Worm (Caenorhabditis elegans) whole organism, young adult: ENCODE results near the gene F54B8.1.
"Not testable (repeated sequence)": the region's sequence is repeated elsewhere in the genome, so short reads cannot be mapped to it uniquely, and the experiment has no call there.

Experiments used
- B0261.1 ChIP-seq: sonication (generic microtip); optimal IDR thresholded peaks from 2 replicates; lab custom pipeline; 2016; ENCODE audit warnings: mild to moderate bottlenecking, missing genetic modification characterization, moderate library complexity, missing compliant biosample characterization
- C06A6.2 ChIP-seq: fragments of 200-800 bp; sonication (Bioruptor generic); conservative IDR thresholded peaks from 2 replicates; pipeline ENCODE4 v1.3.6; 2022; ENCODE audit warnings: missing genetic modification characterization, missing compliant biosample characterization
- C17E4.6 ChIP-seq: fragments of 200-800 bp; sonication (Bioruptor generic); IDR thresholded peaks from 2 replicates; pipeline ENCODE4 v1.3.6; 2022; ENCODE audit warnings: missing genetic modification reagents, missing genetic modification characterization, missing compliant biosample characterization
- F10E7.11 ChIP-seq: sonication (generic microtip); optimal IDR thresholded peaks from 2 replicates; lab custom pipeline; 2017; ENCODE audit warnings: mild to moderate bottlenecking, missing genetic modification characterization, moderate library complexity, missing compliant biosample characterization
- F33H1.4 ChIP-seq: fragments of 200-800 bp; sonication (Bioruptor generic); IDR thresholded peaks from 2 replicates; pipeline ENCODE4 v1.3.6; 2022; ENCODE audit warnings: missing genetic modification reagents, missing genetic modification characterization, missing compliant biosample characterization
- F39B2.1 ChIP-seq: fragments of 200-800 bp; sonication (Bioruptor generic); IDR thresholded peaks from 2 replicates; pipeline ENCODE4 v1.3.6; 2022; ENCODE audit warnings: missing genetic modification reagents, missing genetic modification characterization, missing compliant biosample characterization
- T26A5.8 ChIP-seq: sonication (generic microtip); optimal IDR thresholded peaks from 2 replicates; lab custom pipeline; 2016; ENCODE audit warnings: missing genetic modification characterization, missing compliant biosample characterization
- Y53G8AR.9 ChIP-seq: fragments of 200-800 bp; sonication (Bioruptor generic); conservative IDR thresholded peaks from 2 replicates; pipeline ENCODE4 v1.3.6; 2022; ENCODE audit warnings: missing genetic modification reagents, missing genetic modification characterization, missing compliant biosample characterization
- Y95B8A.8 ChIP-seq: fragments of 200-800 bp; sonication (Bioruptor generic); IDR thresholded peaks from 2 replicates; pipeline ENCODE4 v1.3.6; 2022; ENCODE audit warnings: missing genetic modification reagents, missing genetic modification characterization, missing compliant biosample characterization
- ZK185.1 ChIP-seq: sonication (generic microtip); optimal IDR thresholded peaks from 2 replicates; lab custom pipeline; 2016; ENCODE audit warnings: mild to moderate bottlenecking, missing genetic modification characterization, missing compliant biosample characterization; ENCODE audit not compliant: poor library complexity, severe bottlenecking
- aptf-3 ChIP-seq: fragments of 200-800 bp; sonication (Bioruptor generic); IDR thresholded peaks from 2 replicates; pipeline ENCODE4 v1.3.6; 2022; ENCODE audit warnings: missing genetic modification characterization, missing compliant biosample characterization
- attf-3 ChIP-seq: fragments of 200-800 bp; sonication (Bioruptor generic); conservative IDR thresholded peaks from 2 replicates; pipeline ENCODE4 v1.3.6; 2022; ENCODE audit warnings: missing genetic modification reagents, missing genetic modification characterization, missing compliant biosample characterization
- attf-5 ChIP-seq: fragments of 200-800 bp; sonication (Bioruptor generic); optimal IDR thresholded peaks from 2 replicates; lab custom pipeline; 2018; ENCODE audit warnings: mild to moderate bottlenecking, missing genetic modification characterization, missing compliant biosample characterization
- attf-6 ChIP-seq: fragments of 200-800 bp; sonication (Bioruptor generic); IDR thresholded peaks from 2 replicates; pipeline ENCODE4 v1.3.6; 2022; ENCODE audit warnings: missing genetic modification reagents, missing genetic modification characterization, missing compliant biosample characterization
- ccch-3 ChIP-seq: fragments of 200-800 bp; sonication (Bioruptor generic); optimal IDR thresholded peaks from 2 replicates; lab custom pipeline; 2018; ENCODE audit warnings: mild to moderate bottlenecking, missing genetic modification characterization, missing compliant biosample characterization
- cebp-2 ChIP-seq: fragments of 200-800 bp; sonication (Bioruptor generic); IDR thresholded peaks from 2 replicates; pipeline ENCODE4 v1.3.6; 2022; ENCODE audit warnings: missing genetic modification characterization, missing compliant biosample characterization
- ceh-100 ChIP-seq: fragments of 200-800 bp; sonication (Bioruptor generic); IDR thresholded peaks from 2 replicates; pipeline ENCODE4 v1.3.6; 2022; ENCODE audit warnings: missing genetic modification reagents, missing genetic modification characterization, missing compliant biosample characterization
- ceh-58 ChIP-seq: fragments of 200-800 bp; sonication (Bioruptor generic); IDR thresholded peaks from 2 replicates; pipeline ENCODE4 v1.3.6; 2022; ENCODE audit warnings: missing genetic modification characterization, missing compliant biosample characterization
- die-1 ChIP-seq: sonication (generic microtip); optimal IDR thresholded peaks from 2 replicates; lab custom pipeline; 2016; ENCODE audit warnings: missing genotype, mild to moderate bottlenecking, missing genetic modification characterization, missing compliant biosample characterization
- egrh-3 ChIP-seq: fragments of 200-800 bp; sonication (Bioruptor generic); IDR thresholded peaks from 2 replicates; pipeline ENCODE4 v1.3.6; 2022; ENCODE audit warnings: missing genetic modification reagents, missing genetic modification characterization, missing compliant biosample characterization
- ekl-4 ChIP-seq: fragments of 200-800 bp; sonication (Bioruptor generic); IDR thresholded peaks from 2 replicates; pipeline ENCODE4 v1.3.6; 2022; ENCODE audit warnings: missing genetic modification reagents, missing genetic modification characterization, missing compliant biosample characterization
- hmg-1.2 ChIP-seq: fragments of 200-800 bp; sonication (Bioruptor generic); IDR thresholded peaks from 2 replicates; pipeline ENCODE4 v1.3.6; 2022; ENCODE audit warnings: missing genetic modification reagents, missing genetic modification characterization, missing compliant biosample characterization
- hmg-20 ChIP-seq: fragments of 200-800 bp; sonication (Bioruptor generic); IDR thresholded peaks from 2 replicates; pipeline ENCODE4 v1.3.6; 2022; ENCODE audit warnings: missing genetic modification reagents, missing genetic modification characterization, missing compliant biosample characterization
- hrde-1 ChIP-seq: sonication (generic microtip); optimal IDR thresholded peaks from 2 replicates; lab custom pipeline; 2016; ENCODE audit warnings: missing genetic modification characterization, mild to moderate bottlenecking, missing compliant biosample characterization, moderate library complexity, missing genotype, missing genetic modification reagents, borderline replicate concordance
- let-526 ChIP-seq: fragments of 200-800 bp; sonication (Bioruptor generic); IDR thresholded peaks from 2 replicates; pipeline ENCODE4 v1.3.6; 2022; ENCODE audit warnings: missing genetic modification reagents, missing genetic modification characterization, missing compliant biosample characterization
- lir-1 ChIP-seq: fragments of 200-800 bp; sonication (Bioruptor generic); conservative IDR thresholded peaks from 2 replicates; pipeline ENCODE4 v1.3.6; 2022; ENCODE audit warnings: missing genetic modification reagents, missing genetic modification characterization, missing compliant biosample characterization
- madf-6 ChIP-seq: fragments of 200-800 bp; sonication (Bioruptor generic); IDR thresholded peaks from 2 replicates; pipeline ENCODE4 v1.3.6; 2022; ENCODE audit warnings: missing genetic modification reagents, missing genetic modification characterization, missing compliant biosample characterization
- mel-28 ChIP-seq: sonication (generic microtip); optimal IDR thresholded peaks from 2 replicates; lab custom pipeline; 2016; ENCODE audit warnings: borderline replicate concordance, mild to moderate bottlenecking, missing genetic modification characterization, missing compliant biosample characterization
- mes-4 ChIP-seq: sonication (generic microtip); optimal IDR thresholded peaks from 2 replicates; lab custom pipeline; 2016; ENCODE audit warnings: missing genotype, missing genetic modification characterization, missing compliant biosample characterization
- nhr-120 ChIP-seq: fragments of 200-800 bp; sonication (Bioruptor generic); IDR thresholded peaks from 2 replicates; pipeline ENCODE4 v1.3.6; 2022; ENCODE audit warnings: missing genetic modification characterization, missing compliant biosample characterization
- nhr-80 ChIP-seq: sonication (generic microtip); optimal IDR thresholded peaks from 2 replicates; lab custom pipeline; 2016; ENCODE audit warnings: missing genetic modification characterization, missing compliant biosample characterization
- pbrm-1 ChIP-seq: fragments of 200-800 bp; sonication (Bioruptor generic); IDR thresholded peaks from 2 replicates; pipeline ENCODE4 v1.3.6; 2022; ENCODE audit warnings: missing genetic modification reagents, missing genetic modification characterization, missing compliant biosample characterization
- pha-4 ChIP-seq: fragments of 150-350 bp; sonication (generic microtip); optimal IDR thresholded peaks from 2 replicates; lab custom pipeline; 2014; ENCODE audit warnings: missing biosample characterization, missing genetic modification reagents, missing genetic modification characterization
- rcor-1 ChIP-seq: fragments of 200-800 bp; sonication (Bioruptor generic); IDR thresholded peaks from 2 replicates; pipeline ENCODE4 v1.3.6; 2022; ENCODE audit warnings: missing genetic modification reagents, missing genetic modification characterization, missing compliant biosample characterization
- rpc-1 ChIP-seq, 2 experiments: fragments of 150-350 bp in 1 of 2; sonication (generic microtip) in 1 of 2; optimal IDR thresholded peaks; 2 replicates each; lab custom pipeline; 2014 to 2018; ENCODE audit warnings: missing biosample characterization in 1 of 2, missing genetic modification characterization in 1 of 2, missing genetic modification reagents in 1 of 2, missing genotype in 1 of 2
- sea-2 ChIP-seq: fragments of 200-800 bp; sonication (Bioruptor generic); IDR thresholded peaks from 2 replicates; pipeline ENCODE4 v1.3.6; 2022; ENCODE audit warnings: missing genetic modification characterization, missing compliant biosample characterization
- snpc-1.3 ChIP-seq: sonication (generic microtip); optimal IDR thresholded peaks from 2 replicates; lab custom pipeline; 2017; ENCODE audit warnings: missing genetic modification characterization, mild to moderate bottlenecking, missing compliant biosample characterization, antibody characterized with exemption, moderate library complexity, missing genotype, missing genetic modification reagents; ENCODE audit not compliant: insufficient read depth
- snpc-4 ChIP-seq, 5 experiments: fragments of 150-350 bp in 1 of 5; sonication (generic microtip) in 4 of 5; optimal IDR thresholded peaks; 2 replicates each; lab custom pipeline; 2014 to 2018; ENCODE audit warnings: missing genetic modification characterization in 5 of 5, missing biosample characterization in 3 of 5, antibody characterized with exemption in 2 of 5, mild to moderate bottlenecking in 2 of 5, missing compliant biosample characterization in 2 of 5, missing genotype in 2 of 5, moderate library complexity in 2 of 5, missing genetic modification reagents in 1 of 5
- tbp1 ChIP-seq: fragments of 200-800 bp; sonication (Bioruptor generic); optimal IDR thresholded peaks from 2 replicates; lab custom pipeline; 2018; ENCODE audit warnings: mild to moderate bottlenecking, missing genetic modification characterization, missing compliant biosample characterization
- xnd-1 ChIP-seq: sonication (generic microtip); optimal IDR thresholded peaks from 2 replicates; lab custom pipeline; 2016; ENCODE audit warnings: missing genotype, missing genetic modification reagents, missing genetic modification characterization, missing compliant biosample characterization
- zfh-2 ChIP-seq: fragments of 200-800 bp; sonication (Bioruptor generic); conservative IDR thresholded peaks from 2 replicates; pipeline ENCODE4 v1.3.6; 2022; ENCODE audit warnings: missing genetic modification reagents, missing genetic modification characterization, missing compliant biosample characterization
- ztf-18 ChIP-seq: sonication (generic microtip); optimal IDR thresholded peaks from 2 replicates; lab custom pipeline; 2016; ENCODE audit warnings: missing genotype, mild to moderate bottlenecking, missing genetic modification characterization, missing compliant biosample characterization
- ztf-25 ChIP-seq: fragments of 200-800 bp; sonication (Bioruptor generic); IDR thresholded peaks from 2 replicates; pipeline ENCODE4 v1.3.6; 2022; ENCODE audit warnings: missing genetic modification reagents, missing genetic modification characterization, missing compliant biosample characterization
- ztf-28 ChIP-seq: fragments of 200-800 bp; sonication (Bioruptor generic); IDR thresholded peaks from 2 replicates; pipeline ENCODE4 v1.3.6; 2022; ENCODE audit warnings: missing genetic modification reagents, missing genetic modification characterization, missing compliant biosample characterization
- ztf-6 ChIP-seq: fragments of 200-800 bp; sonication (Bioruptor generic); IDR thresholded peaks from 2 replicates; pipeline ENCODE4 v1.3.6; 2022; ENCODE audit warnings: missing genetic modification reagents, missing genetic modification characterization, missing compliant biosample characterization

The F54B8.1 gene

DNA sequence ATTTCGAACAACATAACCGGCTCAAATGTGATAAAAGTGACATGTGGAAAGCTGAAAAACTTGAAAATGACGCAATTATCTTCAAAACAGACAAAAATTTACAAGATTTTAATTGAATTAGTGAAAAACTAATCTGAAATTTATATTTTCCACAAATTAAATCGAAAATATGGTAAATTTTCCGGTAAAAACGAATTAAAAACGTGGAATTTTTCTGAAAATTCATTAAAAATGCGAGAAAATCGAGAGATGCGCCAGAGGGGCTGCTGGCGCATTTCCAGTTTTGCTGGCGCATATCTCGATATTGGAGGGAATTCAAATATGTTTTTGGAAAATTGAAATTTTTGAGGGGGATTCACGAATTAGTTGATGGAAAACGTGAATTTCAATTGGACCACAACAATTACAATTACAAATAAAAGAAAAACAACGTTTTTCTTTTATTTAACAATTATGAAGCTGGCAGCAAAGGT, 44.4 kb upstream of the F54B8.1 start, which contains the start of the genes haf-3 and F57A10.2 (continued):
- TF ChIP-seq nhr-120 (GFP tag; lab: Robert Waterston, UW) = no peak
- TF ChIP-seq mel-28 (tag; lab: Kevin White, UChicago) = no peak
- TF ChIP-seq snpc-4 (GFP tag; optimal IDR thresholded peaks at IDR 0.05; lab: Kevin White, UChicago) = peak; percentile 36
- peak; percentile 70 to 86 (median 81) for TF ChIP-seq snpc-4 (tag; optimal IDR thresholded peaks at IDR 0.05; lab: Kevin White, UChicago)
- TF ChIP-seq ztf-28 (GFP tag; lab: Robert Waterston, UW) = no peak
- TF ChIP-seq let-526 (GFP tag; lab: Robert Waterston, UW) = 0 out of 2 replicates have a peak, but pooled peaks have one; percentile 32
- TF ChIP-seq ccch-3 = no peak
- no peak for TF ChIP-seq F10E7.11 (tag; lab: Kevin White, UChicago)
- TF ChIP-seq attf-3 (GFP tag; lab: Robert Waterston, UW) = peak; percentile 70
- TF ChIP-seq tbp1 = peak; percentile 72
- peak; percentile 92 for TF ChIP-seq pbrm-1 (GFP tag; lab: Robert Waterston, UW)
- TF ChIP-seq xnd-1 (tag; lab: Kevin White, UChicago) = peak; percentile 56
- TF ChIP-seq ZK185.1 (tag; lab: Kevin White, UChicago) = peak; percentile 75
- TF ChIP-seq lir-1 (GFP tag; lab: Robert Waterston, UW) = peak; percentile 65; the same call in 1 of the 2 replicates
- peak; percentile 86 for TF ChIP-seq pha-4 (tag; lab: Kevin White, UChicago)
- peak; percentile 71 for TF ChIP-seq snpc-1.3 (tag; lab: Kevin White, UChicago)
- peak; percentile 50 for TF ChIP-seq attf-5 (GFP tag; lab: Kevin White, UChicago)
- TF ChIP-seq madf-6 (GFP tag; lab: Robert Waterston, UW) = peak; percentile 85
- TF ChIP-seq ztf-6 (GFP tag; lab: Robert Waterston, UW) = no peak
- peak; percentile 75 for TF ChIP-seq C06A6.2 (GFP tag; lab: Robert Waterston, UW)
- TF ChIP-seq T26A5.8 (tag; lab: Kevin White, UChicago) = no peak
- peak; percentile 28 for TF ChIP-seq nhr-80 (tag; lab: Kevin White, UChicago)
- TF ChIP-seq zfh-2 (GFP tag; lab: Robert Waterston, UW) = no peak

DNA sequence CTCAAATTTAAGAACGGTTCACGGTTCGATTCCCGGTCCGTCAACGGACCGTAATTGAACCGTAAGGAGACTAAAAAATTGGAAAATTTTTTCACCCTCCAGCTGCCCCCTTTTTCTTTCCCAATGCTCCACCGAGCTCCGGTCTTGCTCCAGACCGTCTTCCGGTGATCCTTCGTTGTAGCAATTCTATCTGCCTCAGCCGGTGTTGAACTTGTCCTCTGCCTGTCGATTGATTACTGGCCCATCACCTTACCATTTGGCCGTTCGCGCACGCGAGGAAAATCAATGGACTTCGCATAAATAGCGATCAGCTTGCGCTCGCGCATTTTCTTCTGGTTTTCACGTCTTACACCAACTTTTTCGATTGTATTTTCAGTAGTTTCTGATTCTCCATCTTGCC, 43.2 kb upstream of the F54B8.1 start:
- not testable (repeated sequence) for TF ChIP-seq rpc-1 (optimal IDR thresholded peaks at IDR 0.05; lab: Kevin White, UChicago)
- TF ChIP-seq rpc-1 (tag; optimal IDR thresholded peaks at IDR 0.05; lab: Kevin White, UChicago) (peak; percentile 61), F33H1.4 (peak; percentile 27; the same call in 1 of the 2 replicates), ztf-18 (peak; percentile 80), mes-4 (tag; lab: Kevin White, UChicago) (peak; percentile 22), madf-6 (GFP tag; lab: Robert Waterston, UW) (peak; percentile 79), Y95B8A.8 (GFP tag; lab: Robert Waterston, UW) (peak; percentile 69; the same call in 1 of the 2 replicates), hmg-20 (GFP tag; lab: Robert Waterston, UW) (peak; percentile 75), die-1 (peak; percentile 28), ceh-100 (GFP tag; lab: Robert Waterston, UW) (peak; percentile 74), Y53G8AR.9 (GFP tag; lab: Robert Waterston, UW) (peak; percentile 84), F39B2.1 (peak; percentile 74), ceh-58 (GFP tag; lab: Robert Waterston, UW) (peak; percentile 91), lir-1 (GFP tag; lab: Robert Waterston, UW) (0 out of 2 replicates have a peak, but pooled peaks have one; percentile 37), rcor-1 (peak; percentile 80), aptf-3 (GFP tag; lab: Robert Waterston, UW) (peak; percentile 95; the same call in 1 of the 2 replicates), C17E4.6 (peak; percentile 84), cebp-2 (GFP tag; lab: Robert Waterston, UW) (peak; percentile 94; the same call in 1 of the 2 replicates), sea-2 (GFP tag; lab: Robert Waterston, UW) (0 out of 2 replicates have a peak, but pooled peaks have one; percentile 60), ekl-4 (GFP tag; lab: Robert Waterston, UW) (peak; percentile 85), B0261.1 (tag; lab: Kevin White, UChicago) (peak; percentile 60), hmg-1.2 (GFP tag; lab: Robert Waterston, UW) (peak; percentile 65), attf-6 (GFP tag; lab: Robert Waterston, UW) (peak; percentile 89), egrh-3 (peak; percentile 41; the same call in 1 of the 2 replicates), tbp1 (peak; percentile 82), pbrm-1 (GFP tag; lab: Robert Waterston, UW) (peak; percentile 76), hrde-1 (tag; lab: Kevin White, UChicago) (peak; percentile 17), ztf-25 (GFP tag; lab: Robert Waterston, UW) (peak; percentile 72; the same call in 1 of the 2 replicates)
